Worm (Caenorhabditis elegans) whole organism, young adult: ENCODE measurements around the gene C29F9.8.

Experiments
- C17E4.6 ChIP-seq: fragments of 200-800 bp; sonication (Bioruptor generic); IDR thresholded peaks from 2 replicates; pipeline ENCODE4 v1.3.6; 2022; ENCODE audit warnings: missing genetic modification reagents, missing genetic modification characterization, missing compliant biosample characterization
- D2030.7 ChIP-seq: fragments of 200-800 bp; sonication (Bioruptor generic); IDR thresholded peaks from 2 replicates; pipeline ENCODE4 v1.3.6; 2022; ENCODE audit warnings: missing genetic modification reagents, missing genetic modification characterization, missing compliant biosample characterization
- F23B12.7 ChIP-seq: sonication (generic microtip); optimal IDR thresholded peaks from 2 replicates; lab custom pipeline; 2017; ENCODE audit warnings: missing genetic modification characterization, mild to moderate bottlenecking, missing compliant biosample characterization, antibody characterized with exemption, moderate library complexity; ENCODE audit not compliant: insufficient read depth
- Y95B8A.8 ChIP-seq: fragments of 200-800 bp; sonication (Bioruptor generic); IDR thresholded peaks from 2 replicates; pipeline ENCODE4 v1.3.6; 2022; ENCODE audit warnings: missing genetic modification reagents, missing genetic modification characterization, missing compliant biosample characterization
- aptf-3 ChIP-seq: fragments of 200-800 bp; sonication (Bioruptor generic); IDR thresholded peaks from 2 replicates; pipeline ENCODE4 v1.3.6; 2022; ENCODE audit warnings: missing genetic modification characterization, missing compliant biosample characterization
- cebp-1 ChIP-seq, 2 experiments: fragments of 200-800 bp in 1 of 2; sonication (Bioruptor generic) in 1 of 2; sonication (generic microtip) in 1 of 2; IDR thresholded peaks in 1 of 2; optimal IDR thresholded peaks in 1 of 2; 2 replicates each; pipeline versions ENCODE4 v1.3.6 to Lab custom; 2017 to 2022; ENCODE audit warnings: missing compliant biosample characterization in 2 of 2, missing genetic modification characterization in 2 of 2, mild to moderate bottlenecking in 1 of 2, missing genetic modification reagents in 1 of 2, moderate library complexity in 1 of 2
- gei-17 ChIP-seq: fragments of 200-800 bp; sonication (Bioruptor generic); optimal IDR thresholded peaks from 2 replicates; lab custom pipeline; 2018; ENCODE audit warnings: mild to moderate bottlenecking, missing genetic modification characterization, missing compliant biosample characterization
- him-1 ChIP-seq: sonication (generic microtip); optimal IDR thresholded peaks from 2 replicates; lab custom pipeline; 2016; ENCODE audit warnings: missing genotype, missing genetic modification reagents, missing genetic modification characterization, missing compliant biosample characterization
- hmg-1.2 ChIP-seq: fragments of 200-800 bp; sonication (Bioruptor generic); IDR thresholded peaks from 2 replicates; pipeline ENCODE4 v1.3.6; 2022; ENCODE audit warnings: missing genetic modification reagents, missing genetic modification characterization, missing compliant biosample characterization
- snpc-4 ChIP-seq, 5 experiments: fragments of 150-350 bp in 1 of 5; sonication (generic microtip) in 4 of 5; optimal IDR thresholded peaks; 2 replicates each; lab custom pipeline; 2014 to 2018; ENCODE audit warnings: missing genetic modification characterization in 5 of 5, missing biosample characterization in 3 of 5, antibody characterized with exemption in 2 of 5, mild to moderate bottlenecking in 2 of 5, missing compliant biosample characterization in 2 of 5, missing genotype in 2 of 5, moderate library complexity in 2 of 5, missing genetic modification reagents in 1 of 5
- tbp1 ChIP-seq: fragments of 200-800 bp; sonication (Bioruptor generic); optimal IDR thresholded peaks from 2 replicates; lab custom pipeline; 2018; ENCODE audit warnings: mild to moderate bottlenecking, missing genetic modification characterization, missing compliant biosample characterization
- unc-62 ChIP-seq: fragments of 150-350 bp; optimal IDR thresholded peaks from 2 replicates; lab custom pipeline; 2014; ENCODE audit warnings: missing biosample characterization, missing genetic modification reagents, missing genetic modification characterization
- ztf-3 ChIP-seq: fragments of 200-800 bp; sonication (Bioruptor generic); optimal IDR thresholded peaks from 2 replicates; lab custom pipeline; 2018; ENCODE audit warnings: mild to moderate bottlenecking, missing genetic modification characterization, missing compliant biosample characterization

- no peak for TF ChIP-seq D2030.7 (GFP tag; lab: Robert Waterston, UW)
- TF ChIP-seq F23B12.7 (tag; lab: Kevin White, UChicago), result no peak
- no peak for TF ChIP-seq Y95B8A.8 (GFP tag; lab: Robert Waterston, UW)
- no peak for TF ChIP-seq ztf-3 (GFP tag; lab: Kevin White, UChicago)
- TF ChIP-seq gei-17 (GFP tag; lab: Kevin White, UChicago), result no peak
- no peak for TF ChIP-seq him-1 (tag; lab: Kevin White, UChicago)
- TF ChIP-seq unc-62 (GFP tag; lab: Kevin White, UChicago), result no peak
- TF ChIP-seq snpc-4 (GFP tag; optimal IDR thresholded peaks at IDR 0.05; lab: Kevin White, UChicago), result no peak
- no peak for TF ChIP-seq snpc-4 (tag; optimal IDR thresholded peaks at IDR 0.05; lab: Kevin White, UChicago)
- TF ChIP-seq tbp1, result no peak
- peak; percentile 74; the same call in 1 of the 2 replicates for TF ChIP-seq cebp-1 (GFP tag; IDR thresholded peaks at IDR 0.05; lab: Robert Waterston, UW)
- peak; percentile 76 for TF ChIP-seq cebp-1 (tag; optimal IDR thresholded peaks at IDR 0.05; lab: Kevin White, UChicago)
- no peak for TF ChIP-seq C17E4.6 (GFP tag; lab: Robert Waterston, UW)
- no peak for TF ChIP-seq aptf-3
- no peak for TF ChIP-seq hmg-1.2 (GFP tag; lab: Robert Waterston, UW)
Observed at ce11 chrIII:120199-120598, 23.3 kb upstream of the C29F9.8 start, which contains the start of gene pals-24.
